Worm (Caenorhabditis elegans) whole organism, dauer: ENCODE data around the gene F41B4.3.

Experiments
- unc-62 ChIP-seq: sonication (generic microtip); optimal IDR thresholded peaks from 2 replicates; lab custom pipeline; 2017; ENCODE audit warnings: missing biosample characterization, missing genetic modification reagents, missing genetic modification characterization

Gene F41B4.3

DNA sequence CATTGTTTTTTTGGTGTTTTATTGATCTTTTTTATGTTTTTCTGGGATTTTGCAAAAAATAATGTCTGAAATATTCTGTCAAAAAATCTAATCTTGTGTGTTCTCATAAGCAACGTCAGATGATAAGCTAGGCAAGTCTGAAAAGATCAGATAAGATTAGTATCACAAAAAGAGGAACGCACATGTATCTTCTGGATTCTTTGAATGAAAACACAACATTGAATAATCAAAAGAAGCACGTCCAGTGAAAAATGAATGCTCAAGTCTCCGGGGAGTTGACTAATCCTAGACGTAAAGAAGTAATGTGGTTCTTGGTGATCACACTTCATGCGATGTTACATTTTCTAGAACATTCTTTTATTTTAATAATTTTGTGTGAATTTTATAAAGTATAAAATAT, 30.5 kb downstream of the F41B4.3 start:
- TF ChIP-seq unc-62 (GFP tag; lab: Kevin White, UChicago) = no peak

DNA sequence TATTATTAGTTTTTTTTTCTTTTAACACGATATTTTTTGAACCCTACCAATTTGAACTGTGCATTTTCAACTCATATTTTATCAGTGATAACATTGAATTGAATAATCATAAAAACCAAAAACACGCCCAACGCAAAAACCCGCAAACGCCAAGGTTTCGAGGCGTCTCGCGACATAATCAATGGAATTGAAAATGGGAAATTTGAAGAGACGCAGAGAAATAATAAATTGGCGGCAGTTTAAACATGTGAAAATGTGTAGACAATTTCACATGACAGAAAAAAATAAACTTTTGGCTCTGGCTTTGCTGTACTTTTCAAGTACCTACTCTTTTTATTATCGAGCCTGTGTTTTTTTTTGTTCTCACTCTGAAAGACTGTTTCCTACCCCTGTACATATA, 31.1 kb downstream of the F41B4.3 start:
- no peak for TF ChIP-seq unc-62 (GFP tag; lab: Kevin White, UChicago)

DNA sequence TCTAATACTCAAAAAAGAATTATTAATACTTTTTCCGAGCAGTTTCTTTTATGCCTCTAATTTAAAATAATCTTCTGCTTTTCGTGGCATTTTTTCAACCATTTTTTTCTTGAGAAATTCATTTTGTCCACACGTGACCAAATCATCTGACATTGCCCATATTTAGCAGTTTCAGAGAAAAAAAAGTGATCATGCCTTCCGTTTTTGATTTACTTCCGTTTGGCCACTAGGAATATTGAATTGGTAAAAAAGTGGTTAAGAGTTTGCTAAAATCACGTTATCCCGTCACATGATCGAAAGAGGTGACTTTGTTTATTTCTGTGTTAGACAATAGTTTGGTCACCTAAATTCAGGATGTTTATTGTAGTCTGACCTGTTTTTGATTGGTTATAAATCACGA, 31.5 kb downstream of the F41B4.3 start:
- no peak for TF ChIP-seq unc-62 (GFP tag; lab: Kevin White, UChicago)

ce11 chrX:6801546-6801945, 34.4 kb downstream of the F41B4.3 start:
- no peak for TF ChIP-seq unc-62 (GFP tag; lab: Kevin White, UChicago)

DNA sequence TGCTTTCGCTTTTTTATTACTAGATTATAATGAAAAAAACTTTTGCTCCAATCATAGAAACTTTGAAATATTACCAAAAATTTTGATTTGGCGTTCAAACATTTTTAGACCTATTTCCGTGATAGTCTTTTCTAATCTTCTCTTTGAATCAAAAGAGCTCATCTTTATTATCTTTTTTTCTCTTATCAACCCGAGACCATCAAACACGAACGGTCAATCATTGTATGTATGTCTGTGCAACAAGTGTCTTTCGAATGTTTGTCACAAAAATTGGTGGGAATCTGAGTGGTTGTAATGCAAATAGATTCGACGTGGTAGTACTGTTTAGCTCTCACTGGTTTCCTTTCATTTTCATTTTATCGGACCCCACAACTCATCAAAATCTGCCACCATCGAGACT, 36.1 kb downstream of the F41B4.3 start, which contains the start of gene M03A8.3:
Gene M03A8.3, plus strand, starts transcription at position 278 of the 400 bp plus-strand sequence.
- no peak for TF ChIP-seq unc-62 (GFP tag; lab: Kevin White, UChicago)

ce11 chrX:6795843-6796521, 39.9 kb downstream of the F41B4.3 start:
- no peak for TF ChIP-seq unc-62 (GFP tag; lab: Kevin White, UChicago)

DNA sequence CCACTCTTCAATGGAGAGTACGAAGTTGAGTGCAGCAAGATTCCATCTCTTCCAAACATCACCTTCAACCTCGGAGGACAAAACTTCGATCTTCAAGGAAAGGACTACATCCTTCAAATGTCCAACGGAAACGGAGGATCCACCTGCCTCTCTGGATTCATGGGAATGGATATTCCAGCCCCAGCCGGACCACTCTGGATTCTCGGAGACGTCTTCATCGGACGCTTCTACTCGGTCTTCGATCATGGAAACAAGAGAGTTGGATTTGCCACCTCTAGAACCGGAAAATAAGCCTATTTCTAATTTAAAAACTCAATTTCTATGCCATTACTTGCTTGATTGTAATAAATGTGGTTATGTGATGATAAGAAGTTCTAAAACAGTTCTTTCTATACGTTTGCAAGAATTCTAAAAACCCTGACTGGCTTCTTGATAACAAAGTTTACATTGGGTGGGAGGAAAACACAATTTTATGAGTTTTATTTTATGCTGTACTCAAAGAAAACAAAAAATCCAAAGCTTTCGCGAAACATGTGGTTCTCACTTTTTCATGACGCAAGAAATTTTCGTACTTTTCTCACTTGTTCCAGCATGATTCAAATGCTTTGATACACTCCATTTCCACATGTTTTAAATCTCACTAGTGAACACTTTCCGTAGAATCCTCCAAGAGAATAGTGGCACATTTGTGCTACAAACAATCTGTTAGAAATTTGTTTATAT, 43.5 kb downstream of the F41B4.3 start:
- no peak for TF ChIP-seq unc-62 (GFP tag; lab: Kevin White, UChicago)

DNA sequence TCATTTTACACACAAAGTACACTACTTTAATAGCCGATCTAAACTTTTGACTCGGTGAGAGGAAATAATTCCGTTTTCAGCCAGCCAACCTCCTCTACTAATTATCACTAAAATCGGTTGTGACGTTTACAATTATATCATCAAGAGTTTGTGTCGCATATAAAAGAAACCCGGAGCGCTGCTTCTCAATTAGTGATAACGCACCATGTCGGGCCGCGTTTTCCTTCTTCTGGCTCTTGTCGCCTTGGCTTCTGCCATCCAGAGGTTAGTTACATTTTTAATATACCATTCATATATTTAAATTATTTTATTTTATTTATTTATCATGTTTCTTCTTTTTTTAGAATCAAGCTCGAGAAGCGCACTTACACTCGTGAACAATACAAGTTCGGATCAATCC, 44.9 kb downstream of the F41B4.3 start, which contains the start of gene asp-3:
Gene asp-3, plus strand, starts transcription at position 79 of the 400 bp plus-strand sequence.
- no peak for TF ChIP-seq unc-62 (GFP tag; lab: Kevin White, UChicago)

- TF ChIP-seq unc-62 (GFP tag; lab: Kevin White, UChicago) = no peak
Measured at ce11 chrX:6790457-6790856, 45.5 kb downstream of the F41B4.3 start.

DNA sequence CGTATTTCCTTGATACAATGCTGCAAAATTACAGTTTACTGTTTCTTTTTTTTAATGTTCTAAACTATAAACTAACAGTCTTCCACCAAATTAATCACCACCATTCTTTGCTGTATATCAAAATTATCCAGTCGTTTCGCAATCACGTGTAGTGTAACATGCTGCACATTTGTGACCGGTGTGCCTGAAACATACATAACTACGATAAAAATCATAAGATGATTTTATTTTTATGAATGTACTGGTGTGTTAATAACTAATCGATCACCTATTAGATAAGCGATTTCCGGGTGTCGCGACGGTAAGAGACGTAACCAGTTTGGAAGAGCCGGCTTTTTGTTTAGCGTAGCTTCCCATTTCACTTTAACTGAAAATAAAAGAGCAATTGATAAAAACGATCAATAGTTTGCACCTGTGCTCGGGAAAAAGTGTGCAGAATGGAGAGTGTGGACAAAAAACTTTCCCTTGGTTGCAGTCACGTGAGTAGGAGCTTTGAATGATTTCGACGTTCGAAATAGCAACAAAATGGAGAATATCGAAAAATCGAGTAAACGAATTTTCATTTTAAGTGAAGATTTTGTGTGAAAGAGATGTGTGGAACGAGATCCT, 46.8 kb downstream of the F41B4.3 start, which contains the start of gene sgca-1:
Gene sgca-1, minus strand, starts transcription at position 584 of the 609 bp plus-strand sequence.
- TF ChIP-seq unc-62 (GFP tag; lab: Kevin White, UChicago) = no peak
